Worm (Caenorhabditis elegans) whole organism, young adult: ENCODE results near the gene mop-25.1.

Source experiments
- C17E4.6 ChIP-seq: fragments of 200-800 bp; sonication (Bioruptor generic); IDR thresholded peaks from 2 replicates; pipeline ENCODE4 v1.3.6; 2022; ENCODE audit warnings: missing genetic modification reagents, missing genetic modification characterization, missing compliant biosample characterization
- F10E7.11 ChIP-seq: sonication (generic microtip); optimal IDR thresholded peaks from 2 replicates; lab custom pipeline; 2017; ENCODE audit warnings: mild to moderate bottlenecking, missing genetic modification characterization, moderate library complexity, missing compliant biosample characterization
- F22D6.2 ChIP-seq: sonication (generic microtip); optimal IDR thresholded peaks from 2 replicates; lab custom pipeline; 2016; ENCODE audit warnings: mild to moderate bottlenecking, missing genetic modification characterization, missing compliant biosample characterization
- F37B4.10 ChIP-seq: fragments of 200-800 bp; sonication (Bioruptor generic); IDR thresholded peaks from 2 replicates; pipeline ENCODE4 v1.3.6; 2022; ENCODE audit warnings: missing genetic modification characterization, missing compliant biosample characterization
- Y53G8AR.9 ChIP-seq: fragments of 200-800 bp; sonication (Bioruptor generic); conservative IDR thresholded peaks from 2 replicates; pipeline ENCODE4 v1.3.6; 2022; ENCODE audit warnings: missing genetic modification reagents, missing genetic modification characterization, missing compliant biosample characterization
- Y56A3A.18 ChIP-seq: fragments of 200-800 bp; sonication (Bioruptor generic); IDR thresholded peaks from 2 replicates; pipeline ENCODE4 v1.3.6; 2022; ENCODE audit warnings: missing genetic modification reagents, missing genetic modification characterization, missing compliant biosample characterization
- Y67H2A.10 ChIP-seq: fragments of 200-800 bp; sonication (Bioruptor generic); conservative IDR thresholded peaks from 2 replicates; pipeline ENCODE4 v1.3.6; 2022; ENCODE audit warnings: missing genetic modification reagents, missing genetic modification characterization, missing compliant biosample characterization
- Y79H2A.3 ChIP-seq: fragments of 200-800 bp; sonication (Bioruptor generic); conservative IDR thresholded peaks from 2 replicates; pipeline ENCODE4 v1.3.6; 2022; ENCODE audit warnings: missing genetic modification reagents, missing genetic modification characterization, missing compliant biosample characterization
- ama-1 ChIP-seq, 3 experiments: fragments of 150-350 bp in 1 of 3; sonication (generic microtip) in 2 of 3; optimal IDR thresholded peaks; 2 replicates each; lab custom pipeline; 2014 to 2018; ENCODE audit warnings: missing biosample characterization in 2 of 3, missing genetic modification characterization in 2 of 3, missing genetic modification reagents in 2 of 3
- aptf-3 ChIP-seq: fragments of 200-800 bp; sonication (Bioruptor generic); IDR thresholded peaks from 2 replicates; pipeline ENCODE4 v1.3.6; 2022; ENCODE audit warnings: missing genetic modification characterization, missing compliant biosample characterization
- atf-7 ChIP-seq: sonication (generic microtip); optimal IDR thresholded peaks from 2 replicates; lab custom pipeline; 2017; ENCODE audit warnings: mild to moderate bottlenecking, missing genetic modification characterization, missing compliant biosample characterization
- ccch-3 ChIP-seq: fragments of 200-800 bp; sonication (Bioruptor generic); optimal IDR thresholded peaks from 2 replicates; lab custom pipeline; 2018; ENCODE audit warnings: mild to moderate bottlenecking, missing genetic modification characterization, missing compliant biosample characterization
- cebp-1 ChIP-seq, 2 experiments: fragments of 200-800 bp in 1 of 2; sonication (Bioruptor generic) in 1 of 2; sonication (generic microtip) in 1 of 2; IDR thresholded peaks in 1 of 2; optimal IDR thresholded peaks in 1 of 2; 2 replicates each; pipeline versions ENCODE4 v1.3.6 to Lab custom; 2017 to 2022; ENCODE audit warnings: missing compliant biosample characterization in 2 of 2, missing genetic modification characterization in 2 of 2, mild to moderate bottlenecking in 1 of 2, missing genetic modification reagents in 1 of 2, moderate library complexity in 1 of 2
- cebp-2 ChIP-seq: fragments of 200-800 bp; sonication (Bioruptor generic); IDR thresholded peaks from 2 replicates; pipeline ENCODE4 v1.3.6; 2022; ENCODE audit warnings: missing genetic modification characterization, missing compliant biosample characterization
- dpff-1 ChIP-seq: sonication (generic microtip); optimal IDR thresholded peaks from 2 replicates; lab custom pipeline; 2017; ENCODE audit warnings: mild to moderate bottlenecking, missing genetic modification characterization, missing compliant biosample characterization
- ekl-4 ChIP-seq: fragments of 200-800 bp; sonication (Bioruptor generic); IDR thresholded peaks from 2 replicates; pipeline ENCODE4 v1.3.6; 2022; ENCODE audit warnings: missing genetic modification reagents, missing genetic modification characterization, missing compliant biosample characterization
- ets-4 ChIP-seq: fragments of 200-800 bp; sonication (Bioruptor generic); optimal IDR thresholded peaks from 2 replicates; lab custom pipeline; 2018; ENCODE audit warnings: mild to moderate bottlenecking, missing genetic modification characterization, missing compliant biosample characterization
- gei-17 ChIP-seq: fragments of 200-800 bp; sonication (Bioruptor generic); optimal IDR thresholded peaks from 2 replicates; lab custom pipeline; 2018; ENCODE audit warnings: mild to moderate bottlenecking, missing genetic modification characterization, missing compliant biosample characterization
- hlh-26 ChIP-seq: fragments of 200-800 bp; sonication (Bioruptor generic); conservative IDR thresholded peaks from 2 replicates; pipeline ENCODE4 v1.3.6; 2022; ENCODE audit warnings: missing genetic modification reagents, missing genetic modification characterization, missing compliant biosample characterization
- hrde-1 ChIP-seq: sonication (generic microtip); optimal IDR thresholded peaks from 2 replicates; lab custom pipeline; 2016; ENCODE audit warnings: missing genetic modification characterization, mild to moderate bottlenecking, missing compliant biosample characterization, moderate library complexity, missing genotype, missing genetic modification reagents, borderline replicate concordance
- lag-1 ChIP-seq: fragments of 200-800 bp; sonication (Bioruptor generic); IDR thresholded peaks from 2 replicates; pipeline ENCODE4 v1.3.6; 2022; ENCODE audit warnings: missing genetic modification reagents, missing genetic modification characterization, missing compliant biosample characterization
- let-607 ChIP-seq, 2 experiments: fragments of 200-800 bp in 1 of 2; sonication (Bioruptor generic) in 1 of 2; sonication (generic microtip) in 1 of 2; optimal IDR thresholded peaks; 2 replicates each; lab custom pipeline; 2016 to 2018; ENCODE audit warnings: mild to moderate bottlenecking in 2 of 2, missing compliant biosample characterization in 2 of 2, missing genetic modification characterization in 2 of 2, moderate library complexity in 2 of 2, missing genotype in 1 of 2
- lin-40 ChIP-seq: sonication (generic microtip); optimal IDR thresholded peaks from 2 replicates; lab custom pipeline; 2016; ENCODE audit warnings: missing genetic modification characterization, mild to moderate bottlenecking, missing compliant biosample characterization, missing genotype, missing genetic modification reagents
- madf-10 ChIP-seq: sonication (generic microtip); optimal IDR thresholded peaks from 2 replicates; lab custom pipeline; 2016; ENCODE audit warnings: mild to moderate bottlenecking, missing genetic modification characterization, missing compliant biosample characterization
- mes-4 ChIP-seq: sonication (generic microtip); optimal IDR thresholded peaks from 2 replicates; lab custom pipeline; 2016; ENCODE audit warnings: missing genotype, missing genetic modification characterization, missing compliant biosample characterization
- nfya-2 ChIP-seq: fragments of 200-800 bp; sonication (Bioruptor generic); IDR thresholded peaks from 2 replicates; pipeline ENCODE4 v1.3.6; 2022; ENCODE audit warnings: missing genetic modification reagents, missing genetic modification characterization, missing compliant biosample characterization
- nhr-179 ChIP-seq: sonication (generic microtip); optimal IDR thresholded peaks from 2 replicates; lab custom pipeline; 2016; ENCODE audit warnings: mild to moderate bottlenecking, missing genetic modification characterization, missing compliant biosample characterization
- nhr-80 ChIP-seq: sonication (generic microtip); optimal IDR thresholded peaks from 2 replicates; lab custom pipeline; 2016; ENCODE audit warnings: missing genetic modification characterization, missing compliant biosample characterization
- nhr-90 ChIP-seq: sonication (generic microtip); optimal IDR thresholded peaks from 2 replicates; lab custom pipeline; 2016; ENCODE audit warnings: missing genotype, mild to moderate bottlenecking, missing genetic modification characterization, missing compliant biosample characterization
- repo-1 ChIP-seq: sonication (generic microtip); optimal IDR thresholded peaks from 2 replicates; lab custom pipeline; 2017; ENCODE audit warnings: mild to moderate bottlenecking, missing genetic modification characterization, missing compliant biosample characterization
- snpc-4 ChIP-seq, 5 experiments: fragments of 150-350 bp in 1 of 5; sonication (generic microtip) in 4 of 5; optimal IDR thresholded peaks; 2 replicates each; lab custom pipeline; 2014 to 2018; ENCODE audit warnings: missing genetic modification characterization in 5 of 5, missing biosample characterization in 3 of 5, antibody characterized with exemption in 2 of 5, mild to moderate bottlenecking in 2 of 5, missing compliant biosample characterization in 2 of 5, missing genotype in 2 of 5, moderate library complexity in 2 of 5, missing genetic modification reagents in 1 of 5
- somi-1 ChIP-seq: fragments of 200-800 bp; sonication (Bioruptor generic); optimal IDR thresholded peaks from 2 replicates; lab custom pipeline; 2018; ENCODE audit warnings: mild to moderate bottlenecking, missing genetic modification characterization, missing compliant biosample characterization
- tbp1 ChIP-seq: fragments of 200-800 bp; sonication (Bioruptor generic); optimal IDR thresholded peaks from 2 replicates; lab custom pipeline; 2018; ENCODE audit warnings: mild to moderate bottlenecking, missing genetic modification characterization, missing compliant biosample characterization
- tlf-1 ChIP-seq: fragments of 200-800 bp; sonication (Bioruptor generic); optimal IDR thresholded peaks from 2 replicates; lab custom pipeline; 2018; ENCODE audit warnings: mild to moderate bottlenecking, missing genetic modification characterization, missing compliant biosample characterization
- zim-3 ChIP-seq: sonication (generic microtip); optimal IDR thresholded peaks from 2 replicates; lab custom pipeline; 2017; ENCODE audit warnings: mild to moderate bottlenecking, missing genetic modification characterization, moderate library complexity, missing compliant biosample characterization
- ztf-22 ChIP-seq: fragments of 200-800 bp; sonication (Bioruptor generic); optimal IDR thresholded peaks from 2 replicates; lab custom pipeline; 2018; ENCODE audit warnings: mild to moderate bottlenecking, missing genetic modification characterization, moderate library complexity, missing compliant biosample characterization
- ztf-26 ChIP-seq: sonication (generic microtip); optimal IDR thresholded peaks from 2 replicates; lab custom pipeline; 2017; ENCODE audit warnings: missing genetic modification characterization, missing compliant biosample characterization
- ztf-6 ChIP-seq: fragments of 200-800 bp; sonication (Bioruptor generic); IDR thresholded peaks from 2 replicates; pipeline ENCODE4 v1.3.6; 2022; ENCODE audit warnings: missing genetic modification reagents, missing genetic modification characterization, missing compliant biosample characterization

mop-25.1 gene

ce11 chrX:4006966-4007365 is 5.1 kb upstream of the mop-25.1 start:
- TF ChIP-seq repo-1 (tag; lab: Kevin White, UChicago) = no peak
- no peak for TF ChIP-seq C17E4.6 (GFP tag; lab: Robert Waterston, UW)
- no peak for TF ChIP-seq hlh-26 (GFP tag; lab: Robert Waterston, UW)
- no peak for TF ChIP-seq dpff-1
- TF ChIP-seq ztf-6 (GFP tag; lab: Robert Waterston, UW) = no peak
- TF ChIP-seq zim-3 (tag; lab: Kevin White, UChicago) = no peak
- TF ChIP-seq F37B4.10 (GFP tag; lab: Robert Waterston, UW) = no peak
- no peak for TF ChIP-seq hrde-1 (tag; lab: Kevin White, UChicago)

- no peak for TF ChIP-seq aptf-3 (GFP tag; lab: Robert Waterston, UW)
- TF ChIP-seq lag-1 (GFP tag; lab: Robert Waterston, UW) = no peak
- TF ChIP-seq ets-4 (GFP tag; lab: Kevin White, UChicago) = peak; percentile 57
- TF ChIP-seq snpc-4 (GFP tag; optimal IDR thresholded peaks at IDR 0.05; lab: Kevin White, UChicago) = no peak
- peak in 1 of 4 experiments; percentile 8 for TF ChIP-seq snpc-4 (tag; optimal IDR thresholded peaks at IDR 0.05; lab: Kevin White, UChicago)
- peak; percentile 71 for TF ChIP-seq ztf-22 (GFP tag; lab: Kevin White, UChicago)
- peak; percentile 76 for TF ChIP-seq lin-40 (tag; lab: Kevin White, UChicago)
- TF ChIP-seq mes-4 (tag; lab: Kevin White, UChicago) = no peak
- TF ChIP-seq cebp-2 (GFP tag; lab: Robert Waterston, UW) = 0 out of 2 replicates have a peak, but pooled peaks have one; percentile 33
- no peak for TF ChIP-seq cebp-1 (GFP tag; IDR thresholded peaks at IDR 0.05; lab: Robert Waterston, UW)
- TF ChIP-seq cebp-1 (tag; optimal IDR thresholded peaks at IDR 0.05; lab: Kevin White, UChicago) = peak; percentile 55
- peak; percentile 45 for TF ChIP-seq ztf-26 (tag; lab: Kevin White, UChicago)
- peak; percentile 24 to 86 for TF ChIP-seq let-607 (tag; optimal IDR thresholded peaks at IDR 0.05; lab: Kevin White, UChicago)
- peak; percentile 2 for TF ChIP-seq nhr-179
- TF ChIP-seq tlf-1 (GFP tag; lab: Kevin White, UChicago) = peak; percentile 32
- TF ChIP-seq tbp1 (GFP tag; lab: Kevin White, UChicago) = peak; percentile 40
- no peak for TF ChIP-seq Y79H2A.3 (GFP tag; lab: Robert Waterston, UW)
- no peak for TF ChIP-seq F10E7.11
- TF ChIP-seq ccch-3 = no peak
- TF ChIP-seq Y56A3A.18 (GFP tag; lab: Robert Waterston, UW) = 0 out of 2 replicates have a peak, but pooled peaks have one; percentile 61
- TF ChIP-seq nfya-2 (GFP tag; lab: Robert Waterston, UW) = no peak
- TF ChIP-seq ama-1 (optimal IDR thresholded peaks at IDR 0.05; lab: Kevin White, UChicago) = no peak
- peak in 1 of 2 experiments; percentile 9 for TF ChIP-seq ama-1 (GFP tag; optimal IDR thresholded peaks at IDR 0.05; lab: Kevin White, UChicago)
- TF ChIP-seq madf-10 = peak; percentile 81
- TF ChIP-seq atf-7 (tag; lab: Kevin White, UChicago) = peak; percentile 44
- TF ChIP-seq nhr-80 = peak; percentile 96
- peak; percentile 36; the same call in 1 of the 2 replicates for TF ChIP-seq Y53G8AR.9
- TF ChIP-seq F22D6.2 (tag; lab: Kevin White, UChicago) = peak; percentile 19
- no peak for TF ChIP-seq ekl-4 (GFP tag; lab: Robert Waterston, UW)
- TF ChIP-seq somi-1 (GFP tag; lab: Kevin White, UChicago) = no peak
- peak; percentile 87 for TF ChIP-seq nhr-90 (tag; lab: Kevin White, UChicago)
- no peak for TF ChIP-seq Y67H2A.10 (GFP tag; lab: Robert Waterston, UW)
- peak; percentile 13 for TF ChIP-seq gei-17
Measured at ce11 chrX:4007724-4008123, 4.3 kb upstream of the mop-25.1 start.
